Fruit fly (Drosophila melanogaster) whole organism: ENCODE measurements around the gene CG5003.
"Not testable (repeated sequence)": the region's sequence is repeated elsewhere in the genome, so short reads cannot be mapped to it uniquely, and the experiment has no call there.

Experiments used
- EcR ChIP-seq, 2 experiments: fragments of >200 bp; optimal IDR thresholded peaks; 2 replicates each; lab custom pipeline; 2017; ENCODE audit warnings: missing biosample characterization in 2 of 2, missing genetic modification characterization in 2 of 2, missing genetic modification reagents in 2 of 2
- pan ChIP-seq: fragments of >200 bp; optimal IDR thresholded peaks from 2 replicates; lab custom pipeline; 2017

dm6 chr3R:27963119-27963518 lies 46.8 kb upstream of the CG5003 start, which contains the start of the genes CG31131 and CG4849:
- TF ChIP-seq pan (lab: Kevin White, UChicago); EcR (GFP tag; optimal IDR thresholded peaks at IDR 0.05; lab: Kevin White, UChicago): not testable (repeated sequence)
